ENCODE assay signal across 1 fruit fly cellular context in genomic region chrX:3838648-3839047, dm6.
A peak's percentile ranks its signal among the peaks of the same experiment; 100 is the strongest.
TF ChIP-seq lines count a peak whose summit lies in the region.

No protein-coding gene starts in this region.

TF ChIP-seq in whole organism, embryonic, 481 proteins besides CTCF, POLR2A, EP300 and RAD21 (continued from another document):
- TF ChIP-seq wek (GFP tag; optimal IDR thresholded peaks at IDR 0.05; lab: Kevin White, UChicago) (peak; percentile 79), CG34422 (GFP tag; IDR thresholded peaks at IDR 0.05; lab: Robert Waterston, UW) (peak; percentile 70; the same call in 1 of the 3 replicates), Nf-YC (tag; optimal IDR thresholded peaks at IDR 0.05; lab: Kevin White, UChicago) (peak; percentile 64), CG9609 (GFP tag; optimal IDR thresholded peaks at IDR 0.05; lab: Kevin White, UChicago) (peak; percentile 69), Oaz (GFP tag; IDR thresholded peaks at IDR 0.05; lab: Robert Waterston, UW) (peak; percentile 52), caup (GFP tag; optimal IDR thresholded peaks at IDR 0.05; lab: Kevin White, UChicago; ENCODE audit: severe bottlenecking) (peak; percentile 76), CG17912 (GFP tag; optimal IDR thresholded peaks at IDR 0.05; lab: Kevin White, UChicago) (peak; percentile 51), wor (GFP tag; IDR thresholded peaks at IDR 0.05; lab: Robert Waterston, UW) (peak; percentile 61), Dp (GFP tag; optimal IDR thresholded peaks at IDR 0.05; lab: Kevin White, UChicago) (no peak), yki (optimal IDR thresholded peaks at IDR 0.05; lab: Kevin White, UChicago) (no peak), CG31441 (GFP tag; IDR thresholded peaks at IDR 0.05; lab: Robert Waterston, UW) (peak; percentile 83), Sry-δ (GFP tag; optimal IDR thresholded peaks at IDR 0.05; lab: Kevin White, UChicago) (peak; percentile 39), slou (GFP tag; optimal IDR thresholded peaks at IDR 0.05; lab: Kevin White, UChicago) (peak; percentile 36), CG10209 (GFP tag; optimal IDR thresholded peaks at IDR 0.05; lab: Kevin White, UChicago) (peak; percentile 81), ERR (GFP tag; optimal IDR thresholded peaks at IDR 0.05; lab: Kevin White, UChicago) (peak; percentile 21)
